Worm (Caenorhabditis elegans) whole organism, late embryonic: Measurements from ENCODE around the gene srg-40.

Experiments used
- C08G9.2 ChIP-seq: sonication (generic microtip); optimal IDR thresholded peaks from 2 replicates; lab custom pipeline; 2016; ENCODE audit warnings: mild to moderate bottlenecking, missing genetic modification characterization, moderate library complexity, missing compliant biosample characterization
- F13H6.1 ChIP-seq: sonication (generic microtip); optimal IDR thresholded peaks from 2 replicates; lab custom pipeline; 2016; ENCODE audit warnings: missing genetic modification characterization, missing compliant biosample characterization
- T23F11.4 ChIP-seq: fragments of 200-800 bp; sonication (Bioruptor generic); optimal IDR thresholded peaks from 2 replicates; lab custom pipeline; 2018; ENCODE audit warnings: mild to moderate bottlenecking, missing genetic modification characterization, missing compliant biosample characterization
- ama-1 ChIP-seq: fragments of 150-350 bp; optimal IDR thresholded peaks from 2 replicates; lab custom pipeline; 2014
- ceh-22 ChIP-seq: sonication (generic microtip); optimal IDR thresholded peaks from 2 replicates; lab custom pipeline; 2017; ENCODE audit warnings: missing biosample characterization, missing genetic modification characterization
- ceh-30 ChIP-seq: fragments of 150-350 bp; optimal IDR thresholded peaks from 2 replicates; lab custom pipeline; 2014; ENCODE audit warnings: missing biosample characterization, missing genetic modification characterization
- ceh-45 ChIP-seq: fragments of 200-800 bp; sonication (Bioruptor generic); IDR thresholded peaks from 2 replicates; pipeline ENCODE4 v1.3.6; 2022; ENCODE audit warnings: missing genetic modification reagents, missing genetic modification characterization, missing compliant biosample characterization
- ceh-48 ChIP-seq: sonication (generic microtip); optimal IDR thresholded peaks from 2 replicates; lab custom pipeline; 2016; ENCODE audit warnings: missing genetic modification characterization, inconsistent platforms, missing compliant biosample characterization
- ceh-6 ChIP-seq: fragments of 200-800 bp; sonication (Bioruptor generic); optimal IDR thresholded peaks from 2 replicates; lab custom pipeline; 2018; ENCODE audit warnings: mild to moderate bottlenecking, missing genetic modification characterization, missing compliant biosample characterization
- che-1 ChIP-seq: sonication (generic microtip); optimal IDR thresholded peaks from 2 replicates; lab custom pipeline; 2016; ENCODE audit warnings: mild to moderate bottlenecking, missing genetic modification characterization, missing compliant biosample characterization
- dve-1 ChIP-seq: sonication (generic microtip); optimal IDR thresholded peaks from 2 replicates; lab custom pipeline; 2017; ENCODE audit warnings: antibody characterized with exemption, mild to moderate bottlenecking, missing genetic modification characterization, missing compliant biosample characterization
- elt-2 ChIP-seq: sonication (generic microtip); optimal IDR thresholded peaks from 2 replicates; lab custom pipeline; 2016; ENCODE audit warnings: missing genetic modification reagents, missing genetic modification characterization, missing compliant biosample characterization
- elt-4 ChIP-seq: sonication (generic microtip); optimal IDR thresholded peaks from 2 replicates; lab custom pipeline; 2016; ENCODE audit warnings: missing genetic modification characterization, missing compliant biosample characterization
- ets-4 ChIP-seq: sonication (generic microtip); optimal IDR thresholded peaks from 2 replicates; lab custom pipeline; 2016; ENCODE audit warnings: missing genetic modification characterization, missing compliant biosample characterization
- fax-1 ChIP-seq: sonication (generic microtip); optimal IDR thresholded peaks from 2 replicates; lab custom pipeline; 2016; ENCODE audit warnings: missing genotype, missing genetic modification characterization, missing compliant biosample characterization
- hlh-13 ChIP-seq: fragments of 200-800 bp; sonication (Bioruptor generic); optimal IDR thresholded peaks from 2 replicates; lab custom pipeline; 2018; ENCODE audit warnings: mild to moderate bottlenecking, missing genetic modification characterization, missing compliant biosample characterization
- hlh-15 ChIP-seq: sonication (generic microtip); optimal IDR thresholded peaks from 2 replicates; lab custom pipeline; 2016; ENCODE audit warnings: missing genetic modification characterization, missing compliant biosample characterization
- hlh-30 ChIP-seq: sonication (generic microtip); optimal IDR thresholded peaks from 2 replicates; lab custom pipeline; 2017; ENCODE audit warnings: antibody characterized with exemption, missing genetic modification characterization, missing compliant biosample characterization; ENCODE audit not compliant: insufficient read depth
- hlh-6 ChIP-seq: sonication (generic microtip); optimal IDR thresholded peaks from 2 replicates; lab custom pipeline; 2016; ENCODE audit warnings: missing genotype, missing genetic modification characterization, missing compliant biosample characterization
- lin-11 ChIP-seq: fragments of 200-800 bp; sonication (Bioruptor generic); optimal IDR thresholded peaks from 2 replicates; lab custom pipeline; 2018; ENCODE audit warnings: mild to moderate bottlenecking, missing genetic modification characterization, missing compliant biosample characterization
- nhr-11 ChIP-seq: fragments of 150-350 bp; optimal IDR thresholded peaks from 2 replicates; lab custom pipeline; 2014; ENCODE audit warnings: missing biosample characterization, missing genetic modification characterization
- nhr-232 ChIP-seq: sonication (generic microtip); optimal IDR thresholded peaks from 2 replicates; lab custom pipeline; 2016; ENCODE audit warnings: missing genetic modification characterization, missing compliant biosample characterization
- odd-2 ChIP-seq: sonication (generic microtip); optimal IDR thresholded peaks from 2 replicates; lab custom pipeline; 2017; ENCODE audit warnings: antibody characterized with exemption, mild to moderate bottlenecking, missing genetic modification characterization, missing compliant biosample characterization
- pag-3 ChIP-seq: sonication (generic microtip); optimal IDR thresholded peaks from 2 replicates; lab custom pipeline; 2016; ENCODE audit warnings: missing compliant biosample characterization, missing genetic modification characterization, borderline replicate concordance
- pat-9 ChIP-seq: fragments of 200-800 bp; sonication (Bioruptor generic); optimal IDR thresholded peaks from 2 replicates; lab custom pipeline; 2018; ENCODE audit warnings: mild to moderate bottlenecking, missing genetic modification characterization, moderate library complexity, missing compliant biosample characterization
- pax-1 ChIP-seq: fragments of 150-350 bp; optimal IDR thresholded peaks from 2 replicates; lab custom pipeline; 2014; ENCODE audit warnings: missing biosample characterization, missing genetic modification characterization
- pha-2 ChIP-seq: sonication (generic microtip); optimal IDR thresholded peaks from 2 replicates; lab custom pipeline; 2017; ENCODE audit warnings: mild to moderate bottlenecking, missing genetic modification characterization, missing compliant biosample characterization
- pha-4 ChIP-seq: fragments of 150-350 bp; optimal IDR thresholded peaks from 2 replicates; lab custom pipeline; 2018; ENCODE audit warnings: missing biosample characterization, missing genetic modification reagents, missing genetic modification characterization
- pqm-1 ChIP-seq: sonication (generic microtip); optimal IDR thresholded peaks from 2 replicates; lab custom pipeline; 2016; ENCODE audit warnings: missing genetic modification characterization, missing compliant biosample characterization
- pros-1 ChIP-seq: fragments of 150-350 bp; optimal IDR thresholded peaks from 2 replicates; lab custom pipeline; 2014; ENCODE audit warnings: missing biosample characterization, missing genetic modification reagents, missing genetic modification characterization
- ref-2 ChIP-seq: sonication (generic microtip); optimal IDR thresholded peaks from 2 replicates; lab custom pipeline; 2016; ENCODE audit warnings: missing genetic modification characterization, missing compliant biosample characterization
- sdc-2 ChIP-seq: sonication (generic microtip); optimal IDR thresholded peaks from 2 replicates; lab custom pipeline; 2016; ENCODE audit warnings: missing genotype, missing genetic modification characterization, missing compliant biosample characterization
- sox-4 ChIP-seq: sonication (generic microtip); optimal IDR thresholded peaks from 2 replicates; lab custom pipeline; 2017; ENCODE audit warnings: mild to moderate bottlenecking, missing genetic modification characterization, inconsistent platforms, missing compliant biosample characterization
- syd-9 ChIP-seq: sonication (generic microtip); optimal IDR thresholded peaks from 2 replicates; lab custom pipeline; 2016; ENCODE audit warnings: mild to moderate bottlenecking, missing genetic modification characterization, moderate library complexity, missing compliant biosample characterization
- tbx-2 ChIP-seq: sonication (generic microtip); optimal IDR thresholded peaks from 2 replicates; lab custom pipeline; 2016; ENCODE audit warnings: missing genetic modification characterization, missing compliant biosample characterization
- tbx-7 ChIP-seq: sonication (generic microtip); optimal IDR thresholded peaks from 2 replicates; lab custom pipeline; 2016; ENCODE audit warnings: missing genotype, missing genetic modification characterization, missing compliant biosample characterization
- ttx-3 ChIP-seq: sonication (generic microtip); optimal IDR thresholded peaks from 2 replicates; lab custom pipeline; 2016; ENCODE audit warnings: missing genetic modification reagents, missing genetic modification characterization, missing compliant biosample characterization
- unc-42 ChIP-seq: sonication (generic microtip); optimal IDR thresholded peaks from 2 replicates; lab custom pipeline; 2016; ENCODE audit warnings: missing genotype, missing genetic modification characterization, missing compliant biosample characterization
- unc-55 ChIP-seq: sonication (generic microtip); optimal IDR thresholded peaks from 2 replicates; lab custom pipeline; 2017; ENCODE audit warnings: missing biosample characterization, missing genetic modification reagents, missing genetic modification characterization
- unc-86 ChIP-seq: sonication (generic microtip); optimal IDR thresholded peaks from 2 replicates; lab custom pipeline; 2016; ENCODE audit warnings: missing genetic modification characterization, missing compliant biosample characterization
- zip-5 ChIP-seq: sonication (generic microtip); optimal IDR thresholded peaks from 2 replicates; lab custom pipeline; 2016; ENCODE audit warnings: missing genetic modification characterization, missing compliant biosample characterization

The srg-40 gene

ce11 chrV:11123817-11124337 lies 40.5 kb downstream of the srg-40 start, which contains the start of the genes atp-5 and lmtr-3 (continued):
- TF ChIP-seq ets-4 (peak; percentile 88), pqm-1 (tag; lab: Kevin White, UChicago) (peak; percentile 8), tbx-7 (peak; percentile 80), fax-1 (tag; lab: Kevin White, UChicago) (peak; percentile 9), ama-1 (lab: Kevin White, UChicago) (no peak), hlh-13 (GFP tag; lab: Kevin White, UChicago) (no peak), zip-5 (tag; lab: Kevin White, UChicago) (peak; percentile 74), ceh-30 (tag; lab: Kevin White, UChicago) (no peak), lin-11 (tag; lab: Kevin White, UChicago) (no peak), sdc-2 (no peak), pag-3 (tag; lab: Kevin White, UChicago) (no peak), ceh-45 (GFP tag; lab: Robert Waterston, UW) (no peak), unc-86 (tag; lab: Kevin White, UChicago) (no peak), C08G9.2 (tag; lab: Kevin White, UChicago) (peak; percentile 92), hlh-15 (no peak), hlh-30 (peak; percentile 16), elt-4 (tag; lab: Kevin White, UChicago) (no peak), unc-55 (GFP tag; lab: Kevin White, UChicago) (no peak), elt-2 (tag; lab: Kevin White, UChicago) (peak; percentile 60), pat-9 (tag; lab: Kevin White, UChicago) (no peak), nhr-11 (tag; lab: Kevin White, UChicago) (no peak), tbx-2 (tag; lab: Kevin White, UChicago) (peak; percentile 87), sox-4 (no peak), dve-1 (tag; lab: Kevin White, UChicago) (no peak), syd-9 (tag; lab: Kevin White, UChicago) (no peak)

ce11 chrV:11122466-11122865 lies 41.9 kb downstream of the srg-40 start, which contains the start of gene mboa-2:
TSS of gene mboa-2 (minus strand) at chrV:11122493.
- no peak for TF ChIP-seq ttx-3 (tag; lab: Kevin White, UChicago)
- TF ChIP-seq zip-5 (tag; lab: Kevin White, UChicago) = no peak
- no peak for TF ChIP-seq unc-55 (GFP tag; lab: Kevin White, UChicago)
- no peak for TF ChIP-seq che-1
- TF ChIP-seq hlh-6 (tag; lab: Kevin White, UChicago) = no peak
- no peak for TF ChIP-seq T23F11.4 (GFP tag; lab: Kevin White, UChicago)
- no peak for TF ChIP-seq syd-9 (tag; lab: Kevin White, UChicago)
- no peak for TF ChIP-seq pros-1 (tag; lab: Kevin White, UChicago)
- no peak for TF ChIP-seq unc-42
- TF ChIP-seq pha-2 (tag; lab: Kevin White, UChicago) = no peak
- TF ChIP-seq nhr-232 = no peak
- no peak for TF ChIP-seq ceh-48
- no peak for TF ChIP-seq pax-1 (tag; lab: Kevin White, UChicago)
- no peak for TF ChIP-seq lin-11 (tag; lab: Kevin White, UChicago)
- TF ChIP-seq sox-4 = no peak

DNA sequence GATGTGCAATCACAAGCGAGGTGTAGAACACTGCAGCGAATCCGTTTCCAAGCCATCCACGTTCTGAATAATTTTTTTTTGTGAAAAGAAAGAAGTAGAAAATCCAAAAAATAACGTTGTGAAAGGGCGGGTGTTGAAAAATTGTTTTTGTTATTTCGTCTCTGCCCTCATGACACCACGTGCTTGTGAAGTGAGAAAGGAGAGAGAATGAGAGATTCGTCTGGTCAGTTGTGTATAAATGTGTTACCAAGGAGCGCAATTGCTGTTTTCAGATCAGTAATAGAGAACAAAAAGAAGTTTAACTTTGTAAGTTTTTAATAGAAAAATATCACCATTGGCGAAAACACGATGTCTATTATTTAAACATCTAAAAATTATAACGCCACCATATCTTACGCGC lies 43.1 kb downstream of the srg-40 start:
- TF ChIP-seq ama-1 (lab: Kevin White, UChicago) = no peak
- no peak for TF ChIP-seq ceh-6 (GFP tag; lab: Kevin White, UChicago)
- TF ChIP-seq hlh-30 = peak; percentile 81
- no peak for TF ChIP-seq pha-4
- peak; percentile 77 for TF ChIP-seq unc-42
- TF ChIP-seq elt-4 (tag; lab: Kevin White, UChicago) = no peak
- TF ChIP-seq odd-2 (tag; lab: Kevin White, UChicago) = no peak
- no peak for TF ChIP-seq sox-4
- no peak for TF ChIP-seq ref-2 (tag; lab: Kevin White, UChicago)
- no peak for TF ChIP-seq syd-9 (tag; lab: Kevin White, UChicago)
- TF ChIP-seq ceh-22 = no peak
- no peak for TF ChIP-seq F13H6.1
